Fruit fly (Drosophila melanogaster) whole organism, pupa: Measurements from ENCODE around the gene LanB1.

Source experiments
- CG14655 ChIP-seq: fragments of 200-800 bp; sonication (Bioruptor generic); optimal IDR thresholded peaks from 3 replicates; lab custom pipeline; 2017; ENCODE audit warnings: mild to moderate bottlenecking, missing biosample characterization, missing genetic modification reagents, missing genetic modification characterization
- rn ChIP-seq: fragments of 200-800 bp; sonication (Bioruptor generic); IDR thresholded peaks from 2 replicates; pipeline ENCODE4 v1.3.6; 2022; ENCODE audit warnings: missing biosample characterization, missing genetic modification characterization

dm6 chr2L:7794689-7795475 lies 16.4 kb upstream of the LanB1 start:
- TF ChIP-seq rn (GFP tag; lab: Robert Waterston, UW): no peak
- no peak for TF ChIP-seq CG14655 (GFP tag; lab: Kevin White, UChicago)
